Worm (Caenorhabditis elegans): Measurements from ENCODE around the gene deg-3.

DNA sequence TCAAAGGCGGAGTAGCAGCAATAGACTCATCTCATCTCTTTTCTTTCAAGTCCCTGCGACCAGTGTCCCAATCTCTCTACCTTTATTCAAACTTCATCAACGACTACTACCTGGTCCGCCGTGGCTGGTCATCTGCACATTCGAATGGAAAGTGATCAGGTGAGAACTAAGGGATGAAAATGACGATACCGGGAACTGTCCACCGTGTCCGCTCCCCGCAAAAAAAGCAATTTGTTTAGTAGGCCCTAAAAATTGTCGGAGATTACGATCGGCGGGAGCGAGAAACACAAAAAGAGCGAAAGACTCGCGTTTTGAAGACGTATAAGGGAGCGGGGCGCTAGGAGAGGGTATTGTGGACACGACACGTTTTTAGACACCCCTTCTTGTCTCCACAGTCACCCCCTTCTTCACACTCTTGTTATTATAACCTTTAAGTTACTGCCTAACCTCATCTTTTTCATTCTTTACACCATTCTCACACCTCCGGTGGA is 48.0 kb upstream of the deg-3 start, which contains the start of gene zipt-16:
- no peak for TF ChIP-seq dpl-1 (GFP tag; optimal IDR thresholded peaks at IDR 0.05)
- TF ChIP-seq lin-35 (GFP tag; optimal IDR thresholded peaks at IDR 0.05): no peak
- TF ChIP-seq dsc-1 (tag; optimal IDR thresholded peaks at IDR 0.05): no peak
- TF ChIP-seq grh-1 (GFP tag; IDR thresholded peaks at IDR 0.05): no peak
- no peak for TF ChIP-seq fkh-4 (tag; optimal IDR thresholded peaks at IDR 0.05; ENCODE audit: borderline replicate concordance)
- TF ChIP-seq blmp-1 (tag; optimal IDR thresholded peaks at IDR 0.05): peak; percentile 12
- TF ChIP-seq aha-1 (tag; optimal IDR thresholded peaks at IDR 0.05): no peak
- no peak for TF ChIP-seq snpc-4 (tag; optimal IDR thresholded peaks at IDR 0.05)
- no peak for TF ChIP-seq nhr-76 (tag; optimal IDR thresholded peaks at IDR 0.05)
- TF ChIP-seq skn-1 (tag; optimal IDR thresholded peaks at IDR 0.05): no peak
- TF ChIP-seq nhr-11 (tag; optimal IDR thresholded peaks at IDR 0.05): no peak

All from whole organism, L1 larva.